Fruit fly (Drosophila melanogaster): ENCODE results near the gene btn.

btn gene

DNA sequence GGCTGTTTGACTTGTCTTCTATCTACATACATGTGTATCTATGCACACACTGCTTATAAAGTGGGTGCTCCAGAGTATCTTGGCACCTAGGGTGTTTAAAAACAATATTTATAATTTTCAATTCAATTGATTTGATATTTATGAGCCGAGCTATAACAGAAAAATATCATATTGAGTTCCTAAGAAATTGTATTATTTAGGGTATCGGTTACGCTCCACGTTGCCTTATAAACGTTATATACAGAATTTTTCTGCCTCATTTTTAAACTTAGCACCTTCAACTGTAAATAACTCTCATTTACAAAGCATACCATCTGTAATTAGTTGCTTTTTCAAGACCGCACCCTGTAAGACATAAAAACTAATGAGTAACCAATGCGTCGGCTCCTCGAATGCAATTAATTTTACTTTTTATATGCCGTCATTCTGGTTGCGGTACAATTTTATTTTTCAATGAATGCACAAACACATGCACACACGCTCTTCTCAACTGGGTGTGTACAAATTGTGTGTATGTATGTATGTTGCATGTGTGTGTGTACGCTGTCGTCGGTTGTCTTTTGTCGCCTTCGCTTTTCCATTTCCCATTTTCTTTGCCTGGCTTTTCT is 4.3 kb upstream of the btn start (continued):
- TF ChIP-seq pum (GFP tag; optimal IDR thresholded peaks at IDR 0.05), result peak; percentile 47
- TF ChIP-seq Dad (GFP tag; optimal IDR thresholded peaks at IDR 0.05), result no peak
- TF ChIP-seq repo (GFP tag; optimal IDR thresholded peaks at IDR 0.05), result no peak
- peak; percentile 71 for TF ChIP-seq az2 (GFP tag; optimal IDR thresholded peaks at IDR 0.05)
- peak; percentile 45 for TF ChIP-seq slp2 (GFP tag; optimal IDR thresholded peaks at IDR 0.05)
- peak in 1 of 2 experiments; percentile 45 for TF ChIP-seq pan (optimal IDR thresholded peaks at IDR 0.05)
- no peak for TF ChIP-seq pan (GFP tag; optimal IDR thresholded peaks at IDR 0.05 in 1 of 2, IDR thresholded peaks at IDR 0.05 in 1 of 2)
- no peak for TF ChIP-seq Fer1 (GFP tag; optimal IDR thresholded peaks at IDR 0.05)
- no peak for TF ChIP-seq fd64A (GFP tag; optimal IDR thresholded peaks at IDR 0.05)
- peak; percentile 39 for TF ChIP-seq Camta (GFP tag; optimal IDR thresholded peaks at IDR 0.05)
- TF ChIP-seq ems (GFP tag; optimal IDR thresholded peaks at IDR 0.05), result peak; percentile 29
- no peak for TF ChIP-seq YL-1 (GFP tag; optimal IDR thresholded peaks at IDR 0.05)
- no peak for TF ChIP-seq crp (GFP tag; optimal IDR thresholded peaks at IDR 0.05)
- TF ChIP-seq chif (GFP tag; optimal IDR thresholded peaks at IDR 0.05), result peak; percentile 41 to 42
- no peak for TF ChIP-seq pros (GFP tag; optimal IDR thresholded peaks at IDR 0.05)
- no peak for TF ChIP-seq CG10543 (GFP tag; optimal IDR thresholded peaks at IDR 0.05)
- no peak for TF ChIP-seq mld (GFP tag; IDR thresholded peaks at IDR 0.05; ENCODE audit: partially characterized antibody)
- no peak for TF ChIP-seq Dp (GFP tag; optimal IDR thresholded peaks at IDR 0.05)
- TF ChIP-seq CG10147 (GFP tag; optimal IDR thresholded peaks at IDR 0.05), result peak; percentile 30
- no peak for TF ChIP-seq zen2 (GFP tag; IDR thresholded peaks at IDR 0.05; ENCODE audit: partially characterized antibody)
- no peak for TF ChIP-seq CG34422 (GFP tag; IDR thresholded peaks at IDR 0.05)
- no peak for TF ChIP-seq Deaf1 (tag; optimal IDR thresholded peaks at IDR 0.05)
- TF ChIP-seq lilli (GFP tag; optimal IDR thresholded peaks at IDR 0.05), result peak; percentile 55
- no peak for TF ChIP-seq CG3847 (GFP tag; IDR thresholded peaks at IDR 0.05)
- TF ChIP-seq twi (tag; optimal IDR thresholded peaks at IDR 0.05), result peak; percentile 63
- no peak for TF ChIP-seq toy (GFP tag; IDR thresholded peaks at IDR 0.05)
- TF ChIP-seq Oli (tag; optimal IDR thresholded peaks at IDR 0.05), result peak; percentile 82
- peak; percentile 16 for TF ChIP-seq CG18764 (GFP tag; optimal IDR thresholded peaks at IDR 0.05)
- 0 out of 2 replicates have a peak, but pooled peaks have one; percentile 14 for TF ChIP-seq Awh (GFP tag; IDR thresholded peaks at IDR 0.05)
- peak; percentile 52 for TF ChIP-seq shn (GFP tag; optimal IDR thresholded peaks at IDR 0.05)
- TF ChIP-seq D19B (GFP tag; optimal IDR thresholded peaks at IDR 0.05), result peak; percentile 89
- TF ChIP-seq CG2199 (GFP tag; IDR thresholded peaks at IDR 0.05), result peak; percentile 90; the same call in 2 of the 3 replicates
- TF ChIP-seq CG11093 (GFP tag; IDR thresholded peaks at IDR 0.05), result no peak
- peak; percentile 12 for TF ChIP-seq Chrac-16 (GFP tag; optimal IDR thresholded peaks at IDR 0.05)
- TF ChIP-seq CG6272 (GFP tag; IDR thresholded peaks at IDR 0.05), result no peak
- TF ChIP-seq gcm (GFP tag; optimal IDR thresholded peaks at IDR 0.05), result peak; percentile 72
- TF ChIP-seq CG11456 (GFP tag; IDR thresholded peaks at IDR 0.05), result no peak
- TF ChIP-seq Optix (GFP tag; IDR thresholded peaks at IDR 0.05), result no peak
- no peak for TF ChIP-seq zf30C (GFP tag; optimal IDR thresholded peaks at IDR 0.05)
- TF ChIP-seq HLH4C (GFP tag; IDR thresholded peaks at IDR 0.05; ENCODE audit: partially characterized antibody), result no peak
- TF ChIP-seq pb (GFP tag; optimal IDR thresholded peaks at IDR 0.05), result no peak
- no peak for TF ChIP-seq sr (GFP tag; IDR thresholded peaks at IDR 0.05)
- TF ChIP-seq disco-r (GFP tag; optimal IDR thresholded peaks at IDR 0.05), result no peak
- peak; percentile 64 for TF ChIP-seq org-1 (GFP tag; optimal IDR thresholded peaks at IDR 0.05)
- peak; percentile 40 for TF ChIP-seq salm (tag; optimal IDR thresholded peaks at IDR 0.05)
- TF ChIP-seq Trl (optimal IDR thresholded peaks at IDR 0.05), result no peak
- TF ChIP-seq Trl (GFP tag; optimal IDR thresholded peaks at IDR 0.05), result peak; percentile 10
- peak; percentile 46 for TF ChIP-seq caup (GFP tag; optimal IDR thresholded peaks at IDR 0.05; ENCODE audit: severe bottlenecking)
- no peak for TF ChIP-seq ash1 (GFP tag; optimal IDR thresholded peaks at IDR 0.05)
- no peak for TF ChIP-seq sens-2 (GFP tag; IDR thresholded peaks at IDR 0.05)
- no peak for TF ChIP-seq rib (GFP tag; IDR thresholded peaks at IDR 0.05)

Measured in whole organism, embryonic.